Worm (Caenorhabditis elegans) whole organism, midembryonic: ENCODE measurements around the gene F29B9.1.

Source experiments
- cog-1 ChIP-seq: sonication (generic microtip); optimal IDR thresholded peaks from 2 replicates; lab custom pipeline; 2016; ENCODE audit warnings: missing genetic modification characterization, missing compliant biosample characterization
- flt-1 ChIP-seq: fragments of 200-800 bp; sonication (Bioruptor generic); IDR thresholded peaks from 2 replicates; pipeline ENCODE4 v1.3.6; 2022; ENCODE audit warnings: missing genetic modification characterization, missing compliant biosample characterization
- tab-1 ChIP-seq: fragments of 200-800 bp; sonication (Bioruptor generic); IDR thresholded peaks from 2 replicates; pipeline ENCODE4 v1.3.6; 2022; ENCODE audit warnings: missing genetic modification characterization, missing compliant biosample characterization

- TF ChIP-seq cog-1 (tag; lab: Kevin White, UChicago) (no peak), tab-1 (GFP tag; lab: Robert Waterston, UW) (no peak), flt-1 (GFP tag; lab: Robert Waterston, UW) (no peak)
Observed at ce11 chrIV:4655979-4656378, 9.2 kb upstream of the F29B9.1 start.
